Fruit fly (Drosophila melanogaster) whole organism, embryonic: ENCODE measurements around the gene CG14352.

Source experiments
- CG12219 ChIP-seq: fragments of 200-800 bp; sonication (Bioruptor generic); optimal IDR thresholded peaks from 3 replicates; lab custom pipeline; 2018; ENCODE audit warnings: missing biosample characterization, mild to moderate bottlenecking, missing genetic modification characterization
- CG1233 ChIP-seq: fragments of 200-800 bp; sonication (Bioruptor generic); optimal IDR thresholded peaks from 4 replicates; lab custom pipeline; 2018; ENCODE audit warnings: missing biosample characterization, mild to moderate bottlenecking, missing genetic modification characterization
- CG12744 ChIP-seq: fragments of 200-800 bp; sonication (Bioruptor generic); optimal IDR thresholded peaks from 2 replicates; lab custom pipeline; 2016; ENCODE audit warnings: missing biosample characterization, missing genetic modification characterization
- CG12942 ChIP-seq: fragments of 200-800 bp; sonication (Bioruptor generic); optimal IDR thresholded peaks from 3 replicates; lab custom pipeline; 2016; ENCODE audit warnings: missing biosample characterization, missing genetic modification characterization
- CG13894 ChIP-seq: fragments of 200-800 bp; sonication (Bioruptor generic); optimal IDR thresholded peaks from 3 replicates; lab custom pipeline; 2018; ENCODE audit warnings: missing biosample characterization, mild to moderate bottlenecking, missing genetic modification characterization, moderate library complexity
- CG15269 ChIP-seq: fragments of 200-800 bp; sonication (Bioruptor generic); optimal IDR thresholded peaks from 2 replicates; lab custom pipeline; 2018; ENCODE audit warnings: missing biosample characterization, mild to moderate bottlenecking, missing genetic modification characterization, moderate library complexity
- CG17361 ChIP-seq: fragments of 200-800 bp; sonication (Bioruptor generic); IDR thresholded peaks from 3 replicates; pipeline ENCODE4 v1.3.6; 2022; ENCODE audit warnings: missing biosample characterization, missing genetic modification characterization
- CG17829 ChIP-seq: fragments of 200-800 bp; optimal IDR thresholded peaks from 2 replicates; lab custom pipeline; 2019; ENCODE audit warnings: missing biosample characterization, mild to moderate bottlenecking, missing genetic modification characterization, moderate library complexity
- CG18011 ChIP-seq: fragments of 200-800 bp; sonication (Bioruptor generic); optimal IDR thresholded peaks from 2 replicates; lab custom pipeline; 2017; ENCODE audit warnings: missing biosample characterization, missing genetic modification characterization, mild to moderate bottlenecking, moderate library complexity, missing genotype
- CG2678 ChIP-seq: fragments of 200-800 bp; sonication (Bioruptor generic); optimal IDR thresholded peaks from 3 replicates; lab custom pipeline; 2019; ENCODE audit warnings: missing biosample characterization, mild to moderate bottlenecking, missing genetic modification characterization, moderate library complexity
- CG3065 ChIP-seq: fragments of 200-800 bp; sonication (Bioruptor generic); optimal IDR thresholded peaks from 2 replicates; lab custom pipeline; 2016; ENCODE audit warnings: missing biosample characterization, missing genetic modification characterization
- CG3163 ChIP-seq: fragments of 200-800 bp; sonication (Bioruptor generic); optimal IDR thresholded peaks from 3 replicates; lab custom pipeline; 2016; ENCODE audit warnings: missing biosample characterization, missing genetic modification characterization
- CG34422 ChIP-seq: fragments of 200-800 bp; sonication (Bioruptor generic); IDR thresholded peaks from 3 replicates; pipeline ENCODE4 v1.3.6; 2022; ENCODE audit warnings: missing biosample characterization, missing genetic modification characterization
- CG3838 ChIP-seq: fragments of 200-800 bp; sonication (Bioruptor generic); optimal IDR thresholded peaks from 3 replicates; lab custom pipeline; 2016; ENCODE audit warnings: missing biosample characterization, missing genetic modification characterization
- CG6175 ChIP-seq: fragments of 200-800 bp; sonication (Bioruptor generic); IDR thresholded peaks from 3 replicates; pipeline ENCODE4 v1.3.6; 2022; ENCODE audit warnings: missing biosample characterization, missing genetic modification characterization
- CG6854 ChIP-seq: fragments of 200-800 bp; sonication (Bioruptor generic); optimal IDR thresholded peaks from 3 replicates; lab custom pipeline; 2017; ENCODE audit warnings: missing biosample characterization, mild to moderate bottlenecking, missing genetic modification characterization
- CG7839 ChIP-seq: fragments of 200-800 bp; sonication (Bioruptor generic); optimal IDR thresholded peaks from 3 replicates; lab custom pipeline; 2018; ENCODE audit warnings: missing biosample characterization, mild to moderate bottlenecking, missing genetic modification characterization, moderate library complexity
- CG8388 ChIP-seq: fragments of 200-800 bp; sonication (Bioruptor generic); optimal IDR thresholded peaks from 2 replicates; lab custom pipeline; 2019; ENCODE audit warnings: missing biosample characterization, mild to moderate bottlenecking, missing genetic modification characterization, moderate library complexity
- CG9609 ChIP-seq: fragments of 200-800 bp; sonication (Bioruptor generic); optimal IDR thresholded peaks from 3 replicates; lab custom pipeline; 2016; ENCODE audit warnings: missing biosample characterization, missing genetic modification characterization
- CG9932 ChIP-seq: fragments of 200-800 bp; sonication (Bioruptor generic); IDR thresholded peaks from 2 replicates; pipeline ENCODE4 v1.3.6; 2022; ENCODE audit warnings: missing biosample characterization, missing genetic modification characterization
- CrebB ChIP-seq: fragments of 200-800 bp; sonication (Bioruptor generic); optimal IDR thresholded peaks from 3 replicates; lab custom pipeline; 2018; ENCODE audit warnings: missing biosample characterization, mild to moderate bottlenecking, missing genetic modification characterization
- Dek ChIP-seq: fragments of 200-800 bp; sonication (Bioruptor generic); optimal IDR thresholded peaks from 3 replicates; lab custom pipeline; 2019; ENCODE audit warnings: missing biosample characterization, mild to moderate bottlenecking, missing genetic modification characterization, moderate library complexity
- Doc3 ChIP-seq: fragments of 200-800 bp; sonication (Bioruptor generic); IDR thresholded peaks from 3 replicates; pipeline ENCODE4 v1.3.6; 2022; ENCODE audit warnings: missing biosample characterization, missing genetic modification characterization; ENCODE audit not compliant: partially characterized antibody
- Fer3 ChIP-seq: fragments of 200-800 bp; sonication (Bioruptor generic); optimal IDR thresholded peaks from 2 replicates; lab custom pipeline; 2018; ENCODE audit warnings: missing biosample characterization, mild to moderate bottlenecking, missing genetic modification characterization, moderate library complexity
- MBD-R2 ChIP-seq: fragments of 200-800 bp; sonication (Bioruptor generic); IDR thresholded peaks from 2 replicates; pipeline ENCODE4 v1.3.6; 2022; ENCODE audit warnings: missing biosample characterization, missing genetic modification characterization
- Opbp ChIP-seq: fragments of 200-800 bp; sonication (Bioruptor generic); IDR thresholded peaks from 3 replicates; pipeline ENCODE4 v1.3.6; 2022; ENCODE audit warnings: missing biosample characterization, missing genetic modification characterization; ENCODE audit not compliant: partially characterized antibody
- Side ChIP-seq: fragments of 200-800 bp; sonication (Bioruptor generic); optimal IDR thresholded peaks from 2 replicates; lab custom pipeline; 2016; ENCODE audit warnings: missing biosample characterization, missing genetic modification characterization
- Sry-β ChIP-seq: fragments of 200-800 bp; sonication (Bioruptor generic); optimal IDR thresholded peaks from 2 replicates; lab custom pipeline; 2018; ENCODE audit warnings: missing biosample characterization, mild to moderate bottlenecking, missing genetic modification characterization, moderate library complexity
- YL-1 ChIP-seq: fragments of 200-800 bp; sonication (Bioruptor generic); optimal IDR thresholded peaks from 3 replicates; lab custom pipeline; 2017; ENCODE audit warnings: missing biosample characterization, mild to moderate bottlenecking, missing genetic modification characterization
- al ChIP-seq: fragments of 200-800 bp; sonication (Bioruptor generic); IDR thresholded peaks from 2 replicates; pipeline ENCODE4 v1.3.6; 2022; ENCODE audit warnings: missing biosample characterization, missing genetic modification characterization
- amos ChIP-seq: fragments of 200-800 bp; sonication (Bioruptor generic); IDR thresholded peaks from 2 replicates; pipeline ENCODE4 v1.3.6; 2022; ENCODE audit warnings: missing biosample characterization, missing genetic modification characterization; ENCODE audit not compliant: partially characterized antibody
- bab2 ChIP-seq: fragments of 200-800 bp; sonication (Bioruptor generic); optimal IDR thresholded peaks from 2 replicates; lab custom pipeline; 2016; ENCODE audit warnings: missing biosample characterization, missing genetic modification characterization
- br ChIP-seq: fragments of >200 bp; optimal IDR thresholded peaks from 2 replicates; lab custom pipeline; 2017
- bsh ChIP-seq, 2 experiments: fragments of 200-800 bp; sonication (Bioruptor generic); optimal IDR thresholded peaks; 2 replicates each; lab custom pipeline; 2017 to 2018; ENCODE audit warnings: mild to moderate bottlenecking in 2 of 2, missing biosample characterization in 2 of 2, missing genetic modification characterization in 2 of 2, moderate library complexity in 1 of 2
- dati ChIP-seq: fragments of 200-800 bp; sonication (Bioruptor generic); IDR thresholded peaks from 2 replicates; pipeline ENCODE4 v1.3.6; 2022; ENCODE audit warnings: missing biosample characterization, missing genetic modification characterization
- ems ChIP-seq: fragments of 200-800 bp; sonication (Bioruptor generic); optimal IDR thresholded peaks from 3 replicates; lab custom pipeline; 2016; ENCODE audit warnings: missing biosample characterization, missing genetic modification characterization
- fd96Cb ChIP-seq: fragments of 200-800 bp; sonication (Bioruptor generic); optimal IDR thresholded peaks from 2 replicates; lab custom pipeline; 2018; ENCODE audit warnings: missing biosample characterization, mild to moderate bottlenecking, missing genetic modification characterization, moderate library complexity
- gt ChIP-seq: fragments of 200-800 bp; sonication (Bioruptor generic); IDR thresholded peaks from 2 replicates; pipeline ENCODE4 v1.3.6; 2022; ENCODE audit warnings: missing biosample characterization, missing genetic modification characterization
- hth ChIP-seq: fragments of >200 bp; optimal IDR thresholded peaks from 2 replicates; lab custom pipeline; 2017; ENCODE audit warnings: inconsistent platforms
- klu ChIP-seq: fragments of 200-800 bp; sonication (Bioruptor generic); IDR thresholded peaks from 2 replicates; pipeline ENCODE4 v1.3.6; 2022; ENCODE audit warnings: missing biosample characterization, missing genetic modification characterization
- lilli ChIP-seq: fragments of 200-800 bp; sonication (Bioruptor generic); optimal IDR thresholded peaks from 3 replicates; lab custom pipeline; 2016; ENCODE audit warnings: missing biosample characterization, missing genetic modification characterization
- org-1 ChIP-seq: fragments of 200-800 bp; sonication (Bioruptor generic); optimal IDR thresholded peaks from 2 replicates; lab custom pipeline; 2017; ENCODE audit warnings: missing biosample characterization, missing genetic modification characterization
- pnt ChIP-seq: fragments of 200-800 bp; sonication (Bioruptor generic); optimal IDR thresholded peaks from 3 replicates; lab custom pipeline; 2016; ENCODE audit warnings: missing biosample characterization, missing genetic modification characterization
- run ChIP-seq: fragments of 200-800 bp; sonication (Bioruptor generic); optimal IDR thresholded peaks from 3 replicates; lab custom pipeline; 2018; ENCODE audit warnings: missing biosample characterization, mild to moderate bottlenecking, missing genetic modification characterization
- sc ChIP-seq, 3 experiments: fragments of >200 bp in 2 of 3; fragments of 200-800 bp in 1 of 3; sonication (Bioruptor generic) in 1 of 3; optimal IDR thresholded peaks; 2 replicates in 2 of 3; 3 replicates in 1 of 3; lab custom pipeline; 2017; ENCODE audit warnings: mild to moderate bottlenecking in 1 of 3, missing biosample characterization in 1 of 3, missing genetic modification characterization in 1 of 3, missing genetic modification reagents in 1 of 3
- sens-2 ChIP-seq: fragments of 200-800 bp; sonication (Bioruptor generic); IDR thresholded peaks from 2 replicates; pipeline ENCODE4 v1.3.6; 2022; ENCODE audit warnings: missing biosample characterization, missing genetic modification characterization
- slou ChIP-seq: fragments of 200-800 bp; sonication (Bioruptor generic); optimal IDR thresholded peaks from 3 replicates; lab custom pipeline; 2016; ENCODE audit warnings: missing biosample characterization, missing genetic modification characterization
- sna ChIP-seq: fragments of 200-800 bp; sonication (Bioruptor generic); IDR thresholded peaks from 2 replicates; pipeline ENCODE4 v1.3.6; 2022; ENCODE audit warnings: missing biosample characterization, missing genetic modification characterization; ENCODE audit not compliant: partially characterized antibody
- tap ChIP-seq: fragments of 200-800 bp; optimal IDR thresholded peaks from 3 replicates; lab custom pipeline; 2019; ENCODE audit warnings: missing biosample characterization, mild to moderate bottlenecking, missing genetic modification characterization, moderate library complexity
- toy ChIP-seq: fragments of 200-800 bp; sonication (Bioruptor generic); IDR thresholded peaks from 2 replicates; pipeline ENCODE4 v1.3.6; 2022; ENCODE audit warnings: missing biosample characterization, missing genetic modification characterization
- yki ChIP-seq: fragments of >200 bp; optimal IDR thresholded peaks from 3 replicates; lab custom pipeline; 2018

CG14352 gene

dm6 chr2L:1627824-1628501 is 16.8 kb downstream of the CG14352 start (continued):
- TF ChIP-seq sc (optimal IDR thresholded peaks at IDR 0.05; lab: Kevin White, UChicago) (no peak), sc (GFP tag; optimal IDR thresholded peaks at IDR 0.05; lab: Kevin White, UChicago) (no peak), gt (GFP tag; lab: Robert Waterston, UW) (no peak), Opbp (GFP tag; lab: Robert Waterston, UW) (no peak), fd96Cb (tag; lab: Kevin White, UChicago) (no peak), CG12219 (GFP tag; lab: Kevin White, UChicago) (no peak), CG6854 (GFP tag; lab: Kevin White, UChicago) (peak; percentile 19), CG17361 (GFP tag; lab: Robert Waterston, UW) (no peak), CG12744 (GFP tag; lab: Kevin White, UChicago) (peak; percentile 19), bab2 (GFP tag; lab: Kevin White, UChicago) (peak; percentile 51), bsh (GFP tag; optimal IDR thresholded peaks at IDR 0.05; lab: Kevin White, UChicago) (no peak), Dek (tag; lab: Kevin White, UChicago) (peak; percentile 59), dati (GFP tag; lab: Robert Waterston, UW) (no peak), CG17829 (tag; lab: Kevin White, UChicago) (no peak), toy (GFP tag; lab: Robert Waterston, UW) (peak; percentile 64; the same call in 1 of the 2 replicates), CG7839 (tag; lab: Kevin White, UChicago) (peak; percentile 64), MBD-R2 (no peak; the same call in 1 of the 2 replicates), YL-1 (GFP tag; lab: Kevin White, UChicago) (no peak), pnt (GFP tag; lab: Kevin White, UChicago) (no peak), yki (no peak), org-1 (peak; percentile 44), ems (GFP tag; lab: Kevin White, UChicago) (no peak), CG18011 (GFP tag; lab: Kevin White, UChicago) (no peak), slou (GFP tag; lab: Kevin White, UChicago) (no peak), run (tag; lab: Kevin White, UChicago) (no peak), CrebB (tag; lab: Kevin White, UChicago) (no peak), Side (GFP tag; lab: Kevin White, UChicago) (peak; percentile 2), tap (no peak), CG6175 (GFP tag; lab: Robert Waterston, UW) (peak; percentile 15; the same call in 1 of the 3 replicates), Doc3 (no peak), klu (no peak), sna (GFP tag; lab: Robert Waterston, UW) (no peak), CG15269 (tag; lab: Kevin White, UChicago) (peak; percentile 69), CG2678 (peak; percentile 58), br (lab: Kevin White, UChicago) (no peak), CG13894 (peak; percentile 92), amos (GFP tag; lab: Robert Waterston, UW) (no peak), CG9932 (GFP tag; lab: Robert Waterston, UW) (peak; percentile 78), CG3838 (no peak), lilli (GFP tag; lab: Kevin White, UChicago) (peak; percentile 79), CG34422 (GFP tag; lab: Robert Waterston, UW) (no peak), Sry-β (GFP tag; lab: Kevin White, UChicago) (no peak), CG1233 (no peak), CG12942 (GFP tag; lab: Kevin White, UChicago) (no peak), al (GFP tag; lab: Robert Waterston, UW) (peak; percentile 74), CG9609 (GFP tag; lab: Kevin White, UChicago) (no peak), CG3163 (GFP tag; lab: Kevin White, UChicago) (peak; percentile 45), sens-2 (GFP tag; lab: Robert Waterston, UW) (no peak), CG8388 (no peak), CG3065 (GFP tag; lab: Kevin White, UChicago) (no peak), hth (no peak), Fer3 (tag; lab: Kevin White, UChicago) (peak; percentile 8)
